Worm (Caenorhabditis elegans) whole organism, mixed stage, embryonic: ENCODE data around the gene R74.7.

ENCODE experiments used
- elt-1 ChIP-seq: sonication (generic microtip); optimal IDR thresholded peaks from 2 replicates; lab custom pipeline; 2017; ENCODE audit warnings: missing genetic modification characterization, mild to moderate bottlenecking, missing compliant biosample characterization, antibody characterized with exemption, moderate library complexity, borderline replicate concordance; ENCODE audit not compliant: insufficient read depth
- sem-2 ChIP-seq: fragments of 200-800 bp; sonication (Bioruptor generic); optimal IDR thresholded peaks from 2 replicates; lab custom pipeline; 2018; ENCODE audit warnings: mild to moderate bottlenecking, missing genetic modification characterization, missing compliant biosample characterization

- TF ChIP-seq sem-2 (GFP tag; lab: Kevin White, UChicago) (no peak), elt-1 (tag; lab: Kevin White, UChicago) (no peak)
These were observed 22.9 kb upstream of the R74.7 start, which contains the start of gene C16C10.1 for ce11 chrIII:4181338-4181737.
